Fruit fly (Drosophila melanogaster): ENCODE measurements around the gene aurB.

The aurB gene

dm6 chr2L:10849511-10850191 lies 8.2 kb downstream of the aurB start, which contains the start of gene SmydA-3 (continued):
- TF ChIP-seq CG8944 (GFP tag; optimal IDR thresholded peaks at IDR 0.05): no peak
- TF ChIP-seq aop (GFP tag; IDR thresholded peaks at IDR 0.05): no peak
- TF ChIP-seq CG3281 (GFP tag; optimal IDR thresholded peaks at IDR 0.05): peak; percentile 44
- TF ChIP-seq lab (GFP tag; optimal IDR thresholded peaks at IDR 0.05): peak; percentile 41
- no peak for TF ChIP-seq NC2β (GFP tag; optimal IDR thresholded peaks at IDR 0.05)
- no peak for TF ChIP-seq Nf-YA (GFP tag; IDR thresholded peaks at IDR 0.05)
- no peak for TF ChIP-seq CG14667 (GFP tag; IDR thresholded peaks at IDR 0.05)
- no peak for TF ChIP-seq CG3065 (GFP tag; optimal IDR thresholded peaks at IDR 0.05)
- no peak for TF ChIP-seq ro (GFP tag; IDR thresholded peaks at IDR 0.05)
- TF ChIP-seq ranshi (GFP tag; IDR thresholded peaks at IDR 0.05): no peak
- TF ChIP-seq nerfin-1 (tag; optimal IDR thresholded peaks at IDR 0.05): no peak
- TF ChIP-seq CG1024 (GFP tag; IDR thresholded peaks at IDR 0.05): no peak
- TF ChIP-seq HmgD (GFP tag; optimal IDR thresholded peaks at IDR 0.05): no peak
- TF ChIP-seq Bteb2 (GFP tag; optimal IDR thresholded peaks at IDR 0.05): no peak
- no peak for TF ChIP-seq al (GFP tag; IDR thresholded peaks at IDR 0.05)
- TF ChIP-seq CG30020 (tag; optimal IDR thresholded peaks at IDR 0.05): no peak
- TF ChIP-seq CG11560 (tag; IDR thresholded peaks at IDR 0.05): no peak
- peak; percentile 7 for TF ChIP-seq ATbp (GFP tag; optimal IDR thresholded peaks at IDR 0.05)
- TF ChIP-seq CG16815 (GFP tag; optimal IDR thresholded peaks at IDR 0.05): no peak
- peak; percentile 43; the same call in 1 of the 2 replicates for TF ChIP-seq CG17328 (GFP tag; IDR thresholded peaks at IDR 0.05)
- TF ChIP-seq exex (tag; optimal IDR thresholded peaks at IDR 0.05): no peak
- peak; percentile 14 for TF ChIP-seq CG15514 (GFP tag; optimal IDR thresholded peaks at IDR 0.05)
- no peak for TF ChIP-seq CG9817 (tag; optimal IDR thresholded peaks at IDR 0.05)
- no peak for TF ChIP-seq CG14014 (GFP tag; IDR thresholded peaks at IDR 0.05)
- 0 out of 2 replicates have a peak, but pooled peaks have one; percentile 27 for TF ChIP-seq ap (GFP tag; IDR thresholded peaks at IDR 0.05)
- TF ChIP-seq Asciz (GFP tag; optimal IDR thresholded peaks at IDR 0.05): peak; percentile 5
- no peak for TF ChIP-seq Hr51 (GFP tag; optimal IDR thresholded peaks at IDR 0.05)
- no peak for TF ChIP-seq pros (GFP tag; optimal IDR thresholded peaks at IDR 0.05)
- no peak for TF ChIP-seq Myb (GFP tag; optimal IDR thresholded peaks at IDR 0.05)
- TF ChIP-seq mirr (GFP tag; optimal IDR thresholded peaks at IDR 0.05): no peak
- TF ChIP-seq Max (GFP tag; optimal IDR thresholded peaks at IDR 0.05): no peak
- no peak for TF ChIP-seq NC2α (GFP tag; optimal IDR thresholded peaks at IDR 0.05)
- no peak for TF ChIP-seq Mad (GFP tag; optimal IDR thresholded peaks at IDR 0.05)
- no peak for TF ChIP-seq Abd-B (GFP tag; optimal IDR thresholded peaks at IDR 0.05)
- TF ChIP-seq gce (GFP tag; IDR thresholded peaks at IDR 0.05): peak; percentile 12; the same call in 1 of the 3 replicates
- TF ChIP-seq Ets97D (GFP tag; optimal IDR thresholded peaks at IDR 0.05): no peak
- TF ChIP-seq CG34422 (GFP tag; IDR thresholded peaks at IDR 0.05): 0 out of 3 replicates have a peak, but pooled peaks have one; percentile 8
- no peak for TF ChIP-seq corto (GFP tag; optimal IDR thresholded peaks at IDR 0.05)
- TF ChIP-seq Atf-2 (GFP tag; optimal IDR thresholded peaks at IDR 0.05): no peak
- peak; percentile 8 for TF ChIP-seq lilli (GFP tag; optimal IDR thresholded peaks at IDR 0.05)
- TF ChIP-seq CG42726 (GFP tag; IDR thresholded peaks at IDR 0.05; ENCODE audit: partially characterized antibody): no peak
- TF ChIP-seq p53 (GFP tag; optimal IDR thresholded peaks at IDR 0.05): no peak
- TF ChIP-seq CG32532 (GFP tag; IDR thresholded peaks at IDR 0.05): peak; percentile 45; the same call in 1 of the 2 replicates
- TF ChIP-seq fru (optimal IDR thresholded peaks at IDR 0.05): no peak
- TF ChIP-seq ewg (GFP tag; optimal IDR thresholded peaks at IDR 0.05): no peak
- no peak for TF ChIP-seq CG17912 (GFP tag; optimal IDR thresholded peaks at IDR 0.05)
- TF ChIP-seq CG17385 (GFP tag; optimal IDR thresholded peaks at IDR 0.05): no peak
- no peak for TF ChIP-seq CG7745 (tag; optimal IDR thresholded peaks at IDR 0.05)
- TF ChIP-seq CG6683 (GFP tag; optimal IDR thresholded peaks at IDR 0.05): no peak
- TF ChIP-seq Opbp (GFP tag; IDR thresholded peaks at IDR 0.05; ENCODE audit: partially characterized antibody): no peak
